Worm (Caenorhabditis elegans): ENCODE data around the gene C08F8.2.

Gene C08F8.2

DNA sequence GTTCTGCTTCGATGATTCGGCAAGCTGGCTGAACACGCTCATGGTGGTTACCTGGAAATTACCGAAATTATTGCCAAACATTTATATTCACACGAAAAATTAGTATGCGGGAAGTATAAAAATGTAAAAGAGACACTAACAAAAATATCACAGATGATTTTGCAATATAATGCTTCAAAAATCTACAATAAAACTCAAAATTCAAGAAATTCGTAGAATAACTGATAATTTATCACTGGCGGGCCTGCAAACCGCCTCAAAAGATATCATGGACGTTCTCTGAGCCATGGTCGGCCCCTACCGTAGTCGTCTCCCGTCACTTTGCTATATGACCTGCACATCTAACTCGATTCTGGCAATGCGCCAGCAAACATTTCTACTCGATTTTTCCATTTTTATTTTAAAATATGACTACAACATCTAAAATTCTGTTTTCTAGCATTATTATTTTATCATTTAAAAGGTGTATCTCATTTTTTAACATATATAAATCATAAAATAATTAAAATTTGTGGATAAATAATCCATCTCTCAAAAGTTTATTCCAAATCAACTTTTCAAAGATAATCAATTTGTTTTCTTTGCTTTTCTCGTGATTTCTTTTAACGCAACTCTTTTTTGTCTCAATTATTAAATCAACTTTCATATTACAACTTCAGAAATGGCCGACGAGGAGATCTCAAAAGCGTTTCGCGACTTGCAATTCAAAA lies 1.2 kb upstream of the C08F8.2 start, which contains the start of the genes F01G4.6 and pfd-1 (continued):
- TF ChIP-seq nfya-1 (tag; optimal IDR thresholded peaks at IDR 0.05; ENCODE audit: insufficient read depth) (peak; percentile 98), ceh-28 (tag; optimal IDR thresholded peaks at IDR 0.05) (peak; percentile 68), ZK546.5 (tag; optimal IDR thresholded peaks at IDR 0.05) (peak; percentile 99), lin-39 (tag; optimal IDR thresholded peaks at IDR 0.05) (peak; percentile 87), lin-15B (tag; optimal IDR thresholded peaks at IDR 0.05) (peak; percentile 95), skn-1 (tag; optimal IDR thresholded peaks at IDR 0.05) (peak; percentile 87), nhr-43 (tag; optimal IDR thresholded peaks at IDR 0.05; ENCODE audit: poor library complexity, severe bottlenecking) (peak; percentile 82), ceh-82 (tag; optimal IDR thresholded peaks at IDR 0.05) (peak; percentile 43), fkh-10 (GFP tag; optimal IDR thresholded peaks at IDR 0.05) (peak; percentile 60), aly-2 (tag; optimal IDR thresholded peaks at IDR 0.05) (no peak)

DNA sequence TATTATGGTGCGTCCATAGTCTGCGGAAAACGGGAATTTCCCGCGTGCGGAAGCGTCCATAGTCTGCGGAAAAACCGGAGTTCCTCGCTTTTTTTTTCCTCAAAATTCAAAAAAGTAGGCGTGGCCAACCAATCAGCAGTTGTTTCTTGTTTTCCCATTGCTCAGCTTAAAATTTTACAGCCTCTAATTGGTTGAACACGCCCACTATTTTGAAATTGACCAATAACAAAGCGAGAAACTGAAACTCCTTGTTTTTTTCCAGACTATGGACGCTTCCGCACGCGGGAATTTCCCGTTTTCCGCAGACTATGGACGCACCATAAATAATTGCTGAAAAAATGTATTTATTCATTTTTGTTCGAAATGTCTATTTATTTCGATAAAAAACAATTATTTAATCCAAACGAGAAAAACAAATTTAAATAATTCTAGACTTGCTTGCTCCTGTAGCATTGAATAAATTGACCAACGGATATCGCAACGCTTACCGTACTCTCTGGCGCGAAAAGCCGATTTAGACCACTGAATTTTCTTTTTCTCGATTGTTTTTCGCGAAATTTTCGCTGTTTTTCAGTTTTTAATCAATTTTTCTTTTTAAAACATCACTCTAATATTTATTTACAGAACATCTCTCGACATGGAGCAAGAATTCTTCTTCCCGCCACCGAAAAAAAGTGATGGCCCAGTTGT lies 3.8 kb downstream of the C08F8.2 start, which contains the start of gene C08F8.3:
TSS of gene C08F8.3 (plus strand) at position 620 of the 690 bp plus-strand sequence.
- peak; percentile 67 for TF ChIP-seq nfya-1 (tag; optimal IDR thresholded peaks at IDR 0.05; ENCODE audit: insufficient read depth)

DNA sequence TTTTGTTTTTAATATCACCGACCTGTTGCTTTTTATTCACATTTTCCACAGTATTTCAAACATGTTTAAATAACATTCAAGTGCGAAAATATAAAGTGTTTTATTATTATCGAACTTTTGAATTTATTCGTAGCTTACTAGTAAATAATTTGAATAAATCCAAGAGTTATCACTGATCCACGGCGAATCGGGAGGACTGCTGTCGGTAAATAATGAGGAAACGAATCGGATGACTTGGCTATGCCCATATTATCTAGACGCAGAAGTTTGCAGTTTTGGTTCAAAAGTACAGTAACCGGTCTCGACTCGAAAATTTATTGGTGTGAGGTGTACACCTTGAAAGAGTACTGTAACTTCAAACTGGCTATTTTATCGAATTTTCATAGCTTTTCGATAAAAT lies 5.7 kb downstream of the C08F8.2 start:
- TF ChIP-seq elt-2 (tag; optimal IDR thresholded peaks at IDR 0.05) (no peak), sea-2 (GFP tag; optimal IDR thresholded peaks at IDR 0.05) (no peak), lin-39 (tag; optimal IDR thresholded peaks at IDR 0.05) (no peak), nhr-25 (tag; optimal IDR thresholded peaks at IDR 0.05) (no peak), nhr-67 (tag; optimal IDR thresholded peaks at IDR 0.05) (no peak), nhr-12 (tag; optimal IDR thresholded peaks at IDR 0.05) (no peak), nhr-77 (tag; optimal IDR thresholded peaks at IDR 0.05) (no peak), pha-4 (tag; optimal IDR thresholded peaks at IDR 0.05) (no peak), lsy-12 (tag; optimal IDR thresholded peaks at IDR 0.05) (no peak), R02D3.7 (tag; optimal IDR thresholded peaks at IDR 0.05) (no peak), ama-1 (optimal IDR thresholded peaks at IDR 0.05) (no peak), skn-1 (tag; optimal IDR thresholded peaks at IDR 0.05) (no peak), jun-1 (tag; optimal IDR thresholded peaks at IDR 0.05) (no peak), unc-62 (GFP tag; optimal IDR thresholded peaks at IDR 0.05) (no peak), lin-15B (tag; optimal IDR thresholded peaks at IDR 0.05) (no peak), zag-1 (tag; optimal IDR thresholded peaks at IDR 0.05) (no peak), fkh-10 (GFP tag; optimal IDR thresholded peaks at IDR 0.05) (no peak), elt-3 (tag; optimal IDR thresholded peaks at IDR 0.05) (no peak)

DNA sequence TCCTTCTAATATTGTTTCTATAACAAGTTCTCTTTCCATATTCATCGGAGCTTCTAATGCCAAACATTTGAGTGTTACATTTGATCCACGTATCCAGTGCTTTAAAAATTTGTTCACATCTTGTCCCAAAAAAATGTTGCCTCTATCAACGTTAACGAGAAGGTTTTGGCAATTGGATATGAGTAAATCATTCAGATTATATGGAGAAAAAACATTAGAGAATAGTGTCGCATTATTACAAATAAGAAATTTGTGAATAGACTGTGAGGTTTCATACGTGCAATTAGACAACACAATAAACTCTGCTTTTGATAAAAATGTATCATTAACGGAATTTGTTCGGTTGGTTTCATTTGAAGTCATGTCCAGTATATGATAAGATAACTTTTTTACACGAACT lies 9.1 kb downstream of the C08F8.2 start, which contains the start of gene mboa-4:
TSS of gene mboa-4 (minus strand) at position 101 of the 400 bp plus-strand sequence.
- TF ChIP-seq egl-5 (tag; optimal IDR thresholded peaks at IDR 0.05) = no peak
- TF ChIP-seq lin-15B (tag; optimal IDR thresholded peaks at IDR 0.05) = no peak
- no peak for TF ChIP-seq fos-1 (tag; optimal IDR thresholded peaks at IDR 0.05)
- TF ChIP-seq ceh-9 (tag; optimal IDR thresholded peaks at IDR 0.05) = no peak
- TF ChIP-seq mml-1 (tag; optimal IDR thresholded peaks at IDR 0.05) = no peak
- no peak for TF ChIP-seq tbx-2 (tag; optimal IDR thresholded peaks at IDR 0.05)
- TF ChIP-seq hmg-11 (tag; optimal IDR thresholded peaks at IDR 0.05) = no peak
- TF ChIP-seq nhr-28 (tag; optimal IDR thresholded peaks at IDR 0.05) = no peak
- TF ChIP-seq ztf-4 (tag; optimal IDR thresholded peaks at IDR 0.05) = no peak
- no peak for TF ChIP-seq unc-62 (GFP tag; optimal IDR thresholded peaks at IDR 0.05)
- no peak for TF ChIP-seq skn-1 (tag; optimal IDR thresholded peaks at IDR 0.05)
- TF ChIP-seq aly-2 (tag; optimal IDR thresholded peaks at IDR 0.05) = no peak
- TF ChIP-seq unc-39 (tag; optimal IDR thresholded peaks at IDR 0.05) = no peak
- no peak for TF ChIP-seq elt-3 (tag; optimal IDR thresholded peaks at IDR 0.05)
- no peak for TF ChIP-seq lsy-12 (tag; optimal IDR thresholded peaks at IDR 0.05)
- TF ChIP-seq pqm-1 (tag; optimal IDR thresholded peaks at IDR 0.05) = no peak
- no peak for TF ChIP-seq ceh-16 (tag; optimal IDR thresholded peaks at IDR 0.05)
